Worm (Caenorhabditis elegans) whole organism, L2 larva: ENCODE measurements around the gene icap-1.
A peak's percentile ranks its signal among the peaks of the same experiment; 100 is the strongest.

Source experiments
- C34F6.9 ChIP-seq: fragments of 150-350 bp; optimal IDR thresholded peaks from 2 replicates; lab custom pipeline; 2014; ENCODE audit warnings: missing biosample characterization, missing genetic modification characterization
- F13H6.1 ChIP-seq: sonication (generic microtip); optimal IDR thresholded peaks from 2 replicates; lab custom pipeline; 2016; ENCODE audit warnings: missing genetic modification characterization, missing compliant biosample characterization
- R02D3.7 ChIP-seq: fragments of 150-350 bp; optimal IDR thresholded peaks from 2 replicates; lab custom pipeline; 2014; ENCODE audit warnings: missing biosample characterization, missing genetic modification characterization
- Y55F3AM.14 ChIP-seq: fragments of 200-800 bp; sonication (Bioruptor generic); optimal IDR thresholded peaks from 2 replicates; lab custom pipeline; 2018; ENCODE audit warnings: mild to moderate bottlenecking, missing genetic modification characterization, missing compliant biosample characterization
- ZK546.5 ChIP-seq: sonication (generic microtip); optimal IDR thresholded peaks from 2 replicates; lab custom pipeline; 2017; ENCODE audit warnings: missing biosample characterization, missing genetic modification characterization
- alr-1 ChIP-seq: fragments of 150-350 bp; optimal IDR thresholded peaks from 2 replicates; lab custom pipeline; 2014; ENCODE audit warnings: missing biosample characterization, missing genetic modification characterization
- ama-1 ChIP-seq: fragments of 150-350 bp; optimal IDR thresholded peaks from 2 replicates; lab custom pipeline; 2018; ENCODE audit warnings: inconsistent platforms
- ceh-16 ChIP-seq: fragments of 150-350 bp; optimal IDR thresholded peaks from 2 replicates; lab custom pipeline; 2014; ENCODE audit warnings: missing biosample characterization, missing genetic modification characterization
- ceh-82 ChIP-seq: fragments of 150-350 bp; optimal IDR thresholded peaks from 2 replicates; lab custom pipeline; 2014; ENCODE audit warnings: missing biosample characterization, missing genetic modification characterization
- crh-2 ChIP-seq: sonication (generic microtip); optimal IDR thresholded peaks from 2 replicates; lab custom pipeline; 2017; ENCODE audit warnings: missing biosample characterization, missing genetic modification characterization
- dmd-4 ChIP-seq: sonication (generic microtip); optimal IDR thresholded peaks from 2 replicates; lab custom pipeline; 2017; ENCODE audit warnings: missing biosample characterization, missing genetic modification characterization
- egl-27 ChIP-seq: sonication (generic microtip); optimal IDR thresholded peaks from 3 replicates; lab custom pipeline; 2017; ENCODE audit warnings: missing biosample characterization, missing genetic modification reagents, missing genetic modification characterization
- fos-1 ChIP-seq: fragments of 150-350 bp; optimal IDR thresholded peaks from 2 replicates; lab custom pipeline; 2014; ENCODE audit warnings: missing biosample characterization, missing genetic modification characterization
- gmeb-1 ChIP-seq: fragments of 150-350 bp; optimal IDR thresholded peaks from 2 replicates; lab custom pipeline; 2014; ENCODE audit warnings: missing biosample characterization, missing genetic modification characterization
- lin-11 ChIP-seq: fragments of 150-350 bp; sonication (generic microtip); optimal IDR thresholded peaks from 2 replicates; lab custom pipeline; 2014; ENCODE audit warnings: missing biosample characterization, missing genetic modification characterization, inconsistent platforms, mixed read lengths
- lin-13 ChIP-seq: fragments of 150-350 bp; optimal IDR thresholded peaks from 2 replicates; lab custom pipeline; 2014; ENCODE audit warnings: missing biosample characterization, missing genetic modification reagents, missing genetic modification characterization
- lsy-2 ChIP-seq, 2 experiments: fragments of 150-350 bp in 1 of 2; sonication (generic microtip) in 1 of 2; optimal IDR thresholded peaks; 2 replicates each; lab custom pipeline; 2014 to 2017; ENCODE audit warnings: missing biosample characterization in 2 of 2, missing genetic modification characterization in 2 of 2
- mbf-1 ChIP-seq: sonication (generic microtip); optimal IDR thresholded peaks from 2 replicates; lab custom pipeline; 2017; ENCODE audit warnings: missing biosample characterization, missing genetic modification characterization
- mdl-1 ChIP-seq, 2 experiments: fragments of 150-350 bp in 1 of 2; sonication (generic microtip) in 1 of 2; optimal IDR thresholded peaks; 2 replicates each; lab custom pipeline; 2017; ENCODE audit warnings: missing biosample characterization in 2 of 2, missing genetic modification characterization in 2 of 2
- nhr-10 ChIP-seq: sonication (generic microtip); optimal IDR thresholded peaks from 2 replicates; lab custom pipeline; 2017; ENCODE audit warnings: missing biosample characterization, missing genetic modification characterization
- nhr-11 ChIP-seq: fragments of 150-350 bp; optimal IDR thresholded peaks from 2 replicates; lab custom pipeline; 2014; ENCODE audit warnings: missing biosample characterization, missing genetic modification characterization
- nhr-12 ChIP-seq: fragments of 150-350 bp; optimal IDR thresholded peaks from 2 replicates; lab custom pipeline; 2014; ENCODE audit warnings: missing biosample characterization, missing genetic modification characterization
- nhr-129 ChIP-seq: fragments of 150-350 bp; optimal IDR thresholded peaks from 2 replicates; lab custom pipeline; 2014; ENCODE audit warnings: missing biosample characterization, missing genetic modification characterization
- nhr-23 ChIP-seq: fragments of 150-350 bp; optimal IDR thresholded peaks from 2 replicates; lab custom pipeline; 2014; ENCODE audit warnings: missing biosample characterization, missing genetic modification reagents, missing genetic modification characterization
- nhr-237 ChIP-seq: fragments of 150-350 bp; optimal IDR thresholded peaks from 2 replicates; lab custom pipeline; 2014; ENCODE audit warnings: missing biosample characterization, missing genetic modification characterization
- nhr-25 ChIP-seq: fragments of 150-350 bp; sonication (generic microtip); optimal IDR thresholded peaks from 3 replicates; lab custom pipeline; 2014; ENCODE audit warnings: missing biosample characterization, missing genetic modification characterization
- nhr-6 ChIP-seq: fragments of 150-350 bp; optimal IDR thresholded peaks from 2 replicates; lab custom pipeline; 2014; ENCODE audit warnings: missing biosample characterization, missing genetic modification characterization
- nhr-77 ChIP-seq: fragments of 150-350 bp; optimal IDR thresholded peaks from 2 replicates; lab custom pipeline; 2014; ENCODE audit warnings: missing biosample characterization, missing genetic modification characterization
- sem-4 ChIP-seq: fragments of 150-350 bp; optimal IDR thresholded peaks from 2 replicates; lab custom pipeline; 2014; ENCODE audit warnings: missing biosample characterization, missing genetic modification reagents, missing genetic modification characterization
- skn-1 ChIP-seq: sonication (generic microtip); optimal IDR thresholded peaks from 2 replicates; lab custom pipeline; 2017; ENCODE audit warnings: missing biosample characterization, missing genetic modification characterization
- sma-3 ChIP-seq: sonication (generic microtip); optimal IDR thresholded peaks from 2 replicates; lab custom pipeline; 2016; ENCODE audit warnings: missing genetic modification reagents, missing genetic modification characterization, missing compliant biosample characterization
- sma-9 ChIP-seq, 2 experiments: fragments of 150-350 bp in 1 of 2; sonication (generic microtip) in 1 of 2; optimal IDR thresholded peaks; 2 replicates each; lab custom pipeline; 2014 to 2016; ENCODE audit warnings: missing genetic modification characterization in 2 of 2, mild to moderate bottlenecking in 1 of 2, missing biosample characterization in 1 of 2, missing compliant biosample characterization in 1 of 2, missing genetic modification reagents in 1 of 2, moderate library complexity in 1 of 2
- unc-55 ChIP-seq: fragments of 150-350 bp; sonication (generic microtip); optimal IDR thresholded peaks from 3 replicates; lab custom pipeline; 2014; ENCODE audit warnings: missing biosample characterization, missing genetic modification reagents, missing genetic modification characterization
- unc-62 ChIP-seq: fragments of 150-350 bp; optimal IDR thresholded peaks from 2 replicates; lab custom pipeline; 2014; ENCODE audit warnings: missing biosample characterization, missing genetic modification reagents, missing genetic modification characterization
- zag-1 ChIP-seq: fragments of 150-350 bp; optimal IDR thresholded peaks from 2 replicates; lab custom pipeline; 2014; ENCODE audit warnings: missing biosample characterization, missing genetic modification characterization
- ztf-11 ChIP-seq: sonication (generic microtip); optimal IDR thresholded peaks from 2 replicates; lab custom pipeline; 2017; ENCODE audit warnings: missing biosample characterization, missing genetic modification characterization
- ztf-4 ChIP-seq: fragments of 150-350 bp; optimal IDR thresholded peaks from 2 replicates; lab custom pipeline; 2014; ENCODE audit warnings: missing biosample characterization, missing genetic modification characterization

Gene icap-1

DNA sequence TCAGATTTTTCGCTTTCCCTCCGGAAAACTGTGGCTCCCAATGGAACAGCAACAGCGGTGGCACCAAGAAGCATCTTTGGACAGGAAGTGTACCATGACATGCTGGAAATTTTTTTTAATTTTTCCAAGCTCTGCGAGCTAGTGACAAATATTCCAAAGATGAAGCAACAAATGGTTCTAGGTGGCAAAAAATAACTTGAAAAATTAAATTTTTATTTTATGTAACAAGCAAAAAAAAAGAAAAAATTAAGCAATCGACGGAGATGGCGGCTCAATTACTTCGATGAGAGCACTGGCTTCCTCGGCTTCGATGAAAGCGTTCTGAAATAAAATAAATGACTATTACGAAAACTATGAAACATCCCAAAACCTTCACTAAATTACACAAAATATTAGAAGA lies 1.2 kb downstream of the icap-1 start, which contains the start of gene lact-9:
lact-9 (minus strand) TSS at position 101 of the 400 bp plus-strand sequence.
- TF ChIP-seq nhr-77 (no peak), dmd-4 (tag; lab: Kevin White, UChicago) (no peak), mdl-1 (tag; optimal IDR thresholded peaks at IDR 0.05; lab: Kevin White, UChicago) (no peak), ztf-11 (tag; lab: Kevin White, UChicago) (no peak), nhr-237 (no peak), crh-2 (tag; lab: Kevin White, UChicago) (no peak), mbf-1 (no peak)

DNA sequence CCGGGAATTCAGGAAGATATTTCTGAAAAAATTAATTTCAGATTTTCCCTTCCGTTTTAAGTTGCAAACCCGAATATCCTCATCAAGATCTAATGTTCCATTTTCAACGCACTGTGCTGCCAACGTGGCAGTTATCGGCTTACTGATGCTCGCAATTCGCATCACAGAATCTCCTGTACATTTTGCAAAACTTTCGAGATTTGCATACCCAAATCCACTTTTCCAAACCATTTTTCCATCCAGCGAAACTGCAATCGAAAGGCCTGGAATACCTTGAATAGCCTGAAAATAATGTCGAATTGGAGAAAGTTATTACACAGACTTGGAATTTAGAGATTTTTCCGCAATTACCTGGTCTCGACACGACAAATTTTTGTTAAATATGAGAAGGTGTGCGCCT lies 2.0 kb downstream of the icap-1 start:
- TF ChIP-seq nhr-11 (no peak), gmeb-1 (tag; lab: Kevin White, UChicago) (no peak), nhr-129 (tag; lab: Kevin White, UChicago) (peak; percentile 44), ama-1 (lab: Kevin White, UChicago) (peak; percentile 17), nhr-77 (no peak), Y55F3AM.14 (no peak), nhr-6 (tag; lab: Kevin White, UChicago) (no peak), C34F6.9 (no peak), unc-62 (GFP tag; lab: Kevin White, UChicago) (no peak), mbf-1 (no peak), sem-4 (tag; lab: Kevin White, UChicago) (no peak), alr-1 (tag; lab: Kevin White, UChicago) (no peak), skn-1 (tag; lab: Kevin White, UChicago) (no peak)

- TF ChIP-seq C34F6.9 (peak; percentile 52), fos-1 (tag; lab: Kevin White, UChicago) (no peak), gmeb-1 (tag; lab: Kevin White, UChicago) (peak; percentile 12), nhr-129 (tag; lab: Kevin White, UChicago) (peak; percentile 77), F13H6.1 (tag; lab: Kevin White, UChicago) (peak; percentile 2), unc-55 (GFP tag; lab: Kevin White, UChicago) (peak; percentile 62), crh-2 (tag; lab: Kevin White, UChicago) (peak; percentile 33), lsy-2 (tag; optimal IDR thresholded peaks at IDR 0.05; lab: Kevin White, UChicago) (peak in 1 of 2 experiments; percentile 76), ceh-16 (tag; lab: Kevin White, UChicago) (no peak)
These were observed 3.3 kb downstream of the icap-1 start, which contains the start of gene iscu-1 for ce11 chrIV:13783237-13784012. Gene iscu-1 (plus strand): TSS chrIV:13783962.

- no peak for TF ChIP-seq lsy-2 (tag; optimal IDR thresholded peaks at IDR 0.05; lab: Kevin White, UChicago)
- TF ChIP-seq ceh-82 (tag; lab: Kevin White, UChicago), result no peak
- no peak for TF ChIP-seq nhr-129 (tag; lab: Kevin White, UChicago)
- TF ChIP-seq ama-1 (lab: Kevin White, UChicago), result no peak
- no peak for TF ChIP-seq unc-62 (GFP tag; lab: Kevin White, UChicago)
These were observed 4.4 kb downstream of the icap-1 start for ce11 chrIV:13782319-13782718.

- peak; percentile 9 for TF ChIP-seq ama-1 (lab: Kevin White, UChicago)
- no peak for TF ChIP-seq lin-13 (GFP tag; lab: Kevin White, UChicago)
These were observed 8.1 kb downstream of the icap-1 start, which contains the start of gene gly-10 for ce11 chrIV:13778710-13779109. Gene gly-10 (plus strand): TSS chrIV:13779096.

ce11 chrIV:13777480-13777879 lies 9.3 kb downstream of the icap-1 start, which contains the start of gene rpl-18:
Gene rpl-18 (plus strand): TSS chrIV:13777865.
- TF ChIP-seq nhr-12 (tag; lab: Kevin White, UChicago) (no peak), sem-4 (tag; lab: Kevin White, UChicago) (peak; percentile 27), mbf-1 (no peak), mdl-1 (tag; optimal IDR thresholded peaks at IDR 0.05; lab: Kevin White, UChicago) (no peak), egl-27 (tag; lab: Kevin White, UChicago) (no peak), sma-3 (GFP tag; lab: Kevin White, UChicago) (peak; percentile 71), nhr-129 (tag; lab: Kevin White, UChicago) (peak; percentile 91), unc-55 (GFP tag; lab: Kevin White, UChicago) (peak; percentile 90), lsy-2 (tag; optimal IDR thresholded peaks at IDR 0.05; lab: Kevin White, UChicago) (peak; percentile 57 to 92), nhr-6 (tag; lab: Kevin White, UChicago) (no peak), ztf-4 (tag; lab: Kevin White, UChicago) (peak; percentile 56), dmd-4 (tag; lab: Kevin White, UChicago) (no peak), zag-1 (tag; lab: Kevin White, UChicago) (no peak), ama-1 (lab: Kevin White, UChicago) (peak; percentile 17), lin-11 (peak; percentile 60), Y55F3AM.14 (no peak), nhr-11 (no peak), ceh-16 (tag; lab: Kevin White, UChicago) (no peak), lin-13 (GFP tag; lab: Kevin White, UChicago) (peak; percentile 72), nhr-10 (no peak), alr-1 (tag; lab: Kevin White, UChicago) (no peak), nhr-77 (no peak), ZK546.5 (tag; lab: Kevin White, UChicago) (no peak), nhr-23 (tag; lab: Kevin White, UChicago) (no peak), skn-1 (tag; lab: Kevin White, UChicago) (no peak), sma-9 (GFP tag; optimal IDR thresholded peaks at IDR 0.05; lab: Kevin White, UChicago) (no peak), sma-9 (tag; optimal IDR thresholded peaks at IDR 0.05; lab: Kevin White, UChicago) (no peak), nhr-237 (no peak), ceh-82 (tag; lab: Kevin White, UChicago) (no peak), R02D3.7 (tag; lab: Kevin White, UChicago) (no peak), F13H6.1 (tag; lab: Kevin White, UChicago) (peak; percentile 40), nhr-25 (tag; lab: Kevin White, UChicago) (peak; percentile 61)
